Fruit fly (Drosophila melanogaster): Measurements from ENCODE around the gene Dph4.

The Dph4 gene

DNA sequence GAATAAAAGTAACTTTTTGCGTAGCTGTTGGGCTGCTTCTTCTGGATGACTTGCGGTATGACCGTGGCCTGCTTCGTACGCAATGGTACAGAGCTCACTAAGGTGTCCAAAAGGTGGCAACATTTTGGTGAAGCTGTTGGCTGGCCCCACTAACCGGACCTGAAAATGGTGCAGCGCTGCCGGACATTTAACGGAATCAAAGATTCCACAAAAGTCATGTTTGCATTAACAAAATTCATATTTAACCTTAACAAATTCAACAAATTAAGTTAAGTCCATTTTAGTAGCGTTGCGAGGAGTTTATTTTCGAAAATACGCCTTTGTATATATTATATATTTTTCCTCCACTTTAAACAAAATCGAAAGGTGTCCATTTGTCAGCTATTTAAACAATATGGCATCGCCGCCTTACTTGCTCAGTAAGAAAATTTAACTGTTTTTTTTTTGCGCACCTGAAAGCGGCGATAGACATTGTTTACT, 22.8 kb downstream of the Dph4 start, which contains the start of the genes kra and SecS (continued):
- TF ChIP-seq scrt (GFP tag; optimal IDR thresholded peaks at IDR 0.05) (peak; percentile 46), Med (GFP tag) (peak; percentile 89), CG16815 (GFP tag; optimal IDR thresholded peaks at IDR 0.05) (peak; percentile 23), CG11723 (GFP tag; optimal IDR thresholded peaks at IDR 0.05) (peak; percentile 57), CG13624 (GFP tag; optimal IDR thresholded peaks at IDR 0.05) (peak; percentile 32), CG7963 (GFP tag; IDR thresholded peaks at IDR 0.05; ENCODE audit: partially characterized antibody) (no peak), corto (GFP tag; optimal IDR thresholded peaks at IDR 0.05) (peak; percentile 45), sug (tag; optimal IDR thresholded peaks at IDR 0.05) (peak; percentile 37), CG13424 (tag; optimal IDR thresholded peaks at IDR 0.05) (peak; percentile 77), gro (GFP tag; optimal IDR thresholded peaks at IDR 0.05) (no peak), grn (GFP tag; optimal IDR thresholded peaks at IDR 0.05) (no peak), CG8281 (tag; optimal IDR thresholded peaks at IDR 0.05) (no peak), gfzf (GFP tag; optimal IDR thresholded peaks at IDR 0.05) (peak; percentile 95), CG11695 (GFP tag; IDR thresholded peaks at IDR 0.05) (no peak), pan (optimal IDR thresholded peaks at IDR 0.05) (no peak), pan (GFP tag; optimal IDR thresholded peaks at IDR 0.05 in 1 of 2, IDR thresholded peaks at IDR 0.05 in 1 of 2) (no peak), NC2α (GFP tag; optimal IDR thresholded peaks at IDR 0.05) (no peak), pho (GFP tag; optimal IDR thresholded peaks at IDR 0.05) (peak; percentile 47), CG17361 (GFP tag; IDR thresholded peaks at IDR 0.05) (no peak), CG12659 (GFP tag; optimal IDR thresholded peaks at IDR 0.05) (peak; percentile 91), odd (GFP tag; optimal IDR thresholded peaks at IDR 0.05) (no peak), chn (GFP tag; optimal IDR thresholded peaks at IDR 0.05) (peak; percentile 67), MESR4 (GFP tag; optimal IDR thresholded peaks at IDR 0.05) (peak; percentile 45), CG13894 (tag; optimal IDR thresholded peaks at IDR 0.05) (peak; percentile 14), ranshi (GFP tag; IDR thresholded peaks at IDR 0.05) (no peak), Poxn (GFP tag; IDR thresholded peaks at IDR 0.05) (no peak), CG3065 (GFP tag; optimal IDR thresholded peaks at IDR 0.05) (no peak), gsb-n (tag; optimal IDR thresholded peaks at IDR 0.05) (no peak), nau (GFP tag; optimal IDR thresholded peaks at IDR 0.05) (no peak), unpg (GFP tag; optimal IDR thresholded peaks at IDR 0.05) (peak; percentile 62), ham (GFP tag; IDR thresholded peaks at IDR 0.05) (no peak), bcd (GFP tag; optimal IDR thresholded peaks at IDR 0.05) (peak; percentile 63), CG31224 (GFP tag; IDR thresholded peaks at IDR 0.05) (no peak), lola (GFP tag; optimal IDR thresholded peaks at IDR 0.05) (peak in 1 of 3 experiments; percentile 57), CG14441 (GFP tag; IDR thresholded peaks at IDR 0.05) (no peak), CG11247 (GFP tag; IDR thresholded peaks at IDR 0.05) (no peak), knrl (GFP tag; IDR thresholded peaks at IDR 0.05; ENCODE audit: partially characterized antibody) (no peak), CG10267 (tag; optimal IDR thresholded peaks at IDR 0.05) (peak; percentile 66), inv (GFP tag; IDR thresholded peaks at IDR 0.05; ENCODE audit: partially characterized antibody) (no peak), CG31388 (GFP tag; optimal IDR thresholded peaks at IDR 0.05) (no peak), fd3F (GFP tag; optimal IDR thresholded peaks at IDR 0.05) (peak; percentile 47), D19B (GFP tag; optimal IDR thresholded peaks at IDR 0.05) (peak; percentile 4), CoRest (tag; optimal IDR thresholded peaks at IDR 0.05) (peak; percentile 79), CG3847 (GFP tag; IDR thresholded peaks at IDR 0.05) (no peak), CG3163 (GFP tag; optimal IDR thresholded peaks at IDR 0.05) (no peak), jing (GFP tag; optimal IDR thresholded peaks at IDR 0.05) (no peak), nerfin-1 (tag; optimal IDR thresholded peaks at IDR 0.05) (peak; percentile 47), abd-A (tag; optimal IDR thresholded peaks at IDR 0.05) (no peak), HLH54F (GFP tag; optimal IDR thresholded peaks at IDR 0.05) (peak; percentile 53), Doc3 (GFP tag; IDR thresholded peaks at IDR 0.05; ENCODE audit: partially characterized antibody) (no peak)
